Worm (Caenorhabditis elegans) whole organism, early embryonic: Measurements from ENCODE around the gene taf-11.3.

Experiments used
- ama-1 ChIP-seq: fragments of 150-350 bp; optimal IDR thresholded peaks from 2 replicates; lab custom pipeline; 2014
- flt-1 ChIP-seq: fragments of 200-800 bp; sonication (Bioruptor generic); IDR thresholded peaks from 2 replicates; pipeline ENCODE4 v1.3.6; 2022; ENCODE audit warnings: missing genetic modification characterization, missing compliant biosample characterization
- hmg-4 ChIP-seq: fragments of 200-800 bp; sonication (Bioruptor generic); optimal IDR thresholded peaks from 2 replicates; lab custom pipeline; 2018; ENCODE audit warnings: mild to moderate bottlenecking, missing genetic modification characterization, missing compliant biosample characterization
- hnd-1 ChIP-seq: sonication (generic microtip); optimal IDR thresholded peaks from 2 replicates; lab custom pipeline; 2016; ENCODE audit warnings: missing genetic modification characterization, missing compliant biosample characterization
- sea-1 ChIP-seq: fragments of 200-800 bp; sonication (Bioruptor generic); conservative IDR thresholded peaks from 2 replicates; pipeline ENCODE4 v1.3.6; 2022; ENCODE audit warnings: missing genetic modification characterization, missing compliant biosample characterization
- tbx-37 ChIP-seq: fragments of 200-800 bp; sonication (Bioruptor generic); conservative IDR thresholded peaks from 2 replicates; pipeline ENCODE4 v1.3.6; 2022; ENCODE audit warnings: missing genetic modification reagents, missing genetic modification characterization, missing compliant biosample characterization

DNA sequence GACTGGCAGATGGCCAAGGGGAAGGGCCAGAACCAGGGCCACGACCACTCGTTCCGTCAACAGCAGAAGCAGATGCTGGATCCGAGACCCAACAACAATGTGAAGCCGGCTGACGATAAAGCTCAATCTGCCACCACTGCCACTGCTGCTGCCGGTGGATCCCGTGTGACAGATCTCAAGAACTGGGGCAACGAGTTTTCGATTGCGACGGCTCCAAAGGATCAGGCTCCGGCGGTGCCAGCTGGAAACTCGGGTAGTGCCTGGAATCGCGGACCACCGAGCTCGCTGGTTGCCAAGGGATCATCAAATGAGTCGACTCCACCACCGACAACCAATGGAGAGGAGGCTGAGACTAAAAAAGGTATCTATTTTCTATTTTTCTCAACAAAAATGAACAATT, 40.6 kb downstream of the taf-11.3 start:
- no peak for TF ChIP-seq sea-1 (GFP tag; lab: Robert Waterston, UW)
- no peak for TF ChIP-seq flt-1 (GFP tag; lab: Robert Waterston, UW)
- TF ChIP-seq ama-1 (lab: Kevin White, UChicago), result no peak
- TF ChIP-seq hnd-1 (tag; lab: Kevin White, UChicago), result no peak
- TF ChIP-seq hmg-4 (GFP tag; lab: Kevin White, UChicago), result no peak
- no peak for TF ChIP-seq tbx-37
